Fruit fly (Drosophila melanogaster) whole organism, embryonic: ENCODE measurements around the gene CG14982.
A peak's percentile ranks its signal among the peaks of the same experiment; 100 is the strongest.

Experiments
- B-H1 ChIP-seq: fragments of 200-800 bp; sonication (Bioruptor generic); IDR thresholded peaks from 3 replicates; pipeline ENCODE4 v1.3.6; 2022; ENCODE audit warnings: missing biosample characterization, missing genetic modification characterization
- CG10366 ChIP-seq: fragments of 200-800 bp; sonication (Bioruptor generic); IDR thresholded peaks from 2 replicates; pipeline ENCODE4 v1.3.6; 2022; ENCODE audit warnings: missing biosample characterization, missing genetic modification characterization
- CG10431 ChIP-seq: fragments of 200-800 bp; sonication (Bioruptor generic); optimal IDR thresholded peaks from 3 replicates; lab custom pipeline; 2018; ENCODE audit warnings: missing biosample characterization, mild to moderate bottlenecking, missing genetic modification characterization
- CG4707 ChIP-seq: fragments of 200-800 bp; sonication (Bioruptor generic); optimal IDR thresholded peaks from 2 replicates; lab custom pipeline; 2018; ENCODE audit warnings: missing biosample characterization, mild to moderate bottlenecking, missing genetic modification characterization, moderate library complexity
- CG9817 ChIP-seq: fragments of 200-800 bp; sonication (Bioruptor generic); optimal IDR thresholded peaks from 2 replicates; lab custom pipeline; 2018; ENCODE audit warnings: missing biosample characterization, mild to moderate bottlenecking, missing genetic modification characterization, moderate library complexity
- Dll ChIP-seq: fragments of 200-800 bp; sonication (Bioruptor generic); IDR thresholded peaks from 4 replicates; pipeline ENCODE4 v1.3.6; 2022; ENCODE audit warnings: missing biosample characterization, missing genetic modification characterization; ENCODE audit not compliant: partially characterized antibody
- Med ChIP-seq: fragments of 200-800 bp; sonication (Bioruptor generic); peaks from one replicate; lab custom pipeline; 2016; ENCODE audit warnings: missing biosample characterization, missing genetic modification characterization, mild to moderate bottlenecking, inconsistent platforms, moderate library complexity
- Mes4 ChIP-seq: fragments of 200-800 bp; sonication (Bioruptor generic); optimal IDR thresholded peaks from 2 replicates; lab custom pipeline; 2016; ENCODE audit warnings: missing biosample characterization, missing genetic modification characterization
- Scr ChIP-seq: fragments of 200-800 bp; sonication (Bioruptor generic); IDR thresholded peaks from 2 replicates; pipeline ENCODE4 v1.3.6; 2022; ENCODE audit warnings: missing biosample characterization, missing genetic modification characterization; ENCODE audit not compliant: partially characterized antibody
- Sry-β ChIP-seq: fragments of 200-800 bp; sonication (Bioruptor generic); optimal IDR thresholded peaks from 2 replicates; lab custom pipeline; 2018; ENCODE audit warnings: missing biosample characterization, mild to moderate bottlenecking, missing genetic modification characterization, moderate library complexity
- dpn ChIP-seq, 2 experiments: fragments of 200-800 bp; sonication (Bioruptor generic); optimal IDR thresholded peaks; 3 replicates each; lab custom pipeline; 2016; ENCODE audit warnings: missing biosample characterization in 2 of 2, missing genetic modification characterization in 2 of 2
- gcm2 ChIP-seq: fragments of 200-800 bp; sonication (Bioruptor generic); optimal IDR thresholded peaks from 2 replicates; lab custom pipeline; 2016; ENCODE audit warnings: missing biosample characterization, missing genetic modification characterization
- sens ChIP-seq: fragments of 200-800 bp; sonication (Bioruptor generic); peaks from one replicate; lab custom pipeline; 2016; ENCODE audit warnings: missing biosample characterization, missing genetic modification characterization

dm6 chr3L:3903301-3903700 lies 39.2 kb upstream of the CG14982 start, which contains the start of gene Sc2:
- TF ChIP-seq CG4707, result no peak
- no peak for TF ChIP-seq Scr
- TF ChIP-seq Mes4 (GFP tag; lab: Kevin White, UChicago), result no peak
- peak; percentile 71 for TF ChIP-seq Med (GFP tag; lab: Kevin White, UChicago)
- no peak for TF ChIP-seq sens
- no peak for TF ChIP-seq dpn (GFP tag; optimal IDR thresholded peaks at IDR 0.05; lab: Kevin White, UChicago)
- no peak for TF ChIP-seq B-H1 (GFP tag; lab: Robert Waterston, UW)
- TF ChIP-seq CG10366 (GFP tag; lab: Robert Waterston, UW), result no peak
- TF ChIP-seq Sry-β (GFP tag; lab: Kevin White, UChicago), result no peak
- no peak for TF ChIP-seq CG9817
- TF ChIP-seq gcm2 (GFP tag; lab: Kevin White, UChicago), result no peak
- no peak for TF ChIP-seq Dll (GFP tag; lab: Robert Waterston, UW)
- no peak for TF ChIP-seq CG10431 (GFP tag; lab: Kevin White, UChicago)
